Worm (Caenorhabditis elegans) whole organism, young adult: ENCODE measurements around the gene F22B5.4.

ENCODE experiments used
- B0336.3 ChIP-seq: fragments of 200-800 bp; sonication (Bioruptor generic); IDR thresholded peaks from 2 replicates; pipeline ENCODE4 v1.3.6; 2022; ENCODE audit warnings: missing genetic modification characterization, missing compliant biosample characterization
- D2030.7 ChIP-seq: fragments of 200-800 bp; sonication (Bioruptor generic); IDR thresholded peaks from 2 replicates; pipeline ENCODE4 v1.3.6; 2022; ENCODE audit warnings: missing genetic modification reagents, missing genetic modification characterization, missing compliant biosample characterization
- F23B12.7 ChIP-seq: sonication (generic microtip); optimal IDR thresholded peaks from 2 replicates; lab custom pipeline; 2017; ENCODE audit warnings: missing genetic modification characterization, mild to moderate bottlenecking, missing compliant biosample characterization, antibody characterized with exemption, moderate library complexity; ENCODE audit not compliant: insufficient read depth
- F33H1.4 ChIP-seq: fragments of 200-800 bp; sonication (Bioruptor generic); IDR thresholded peaks from 2 replicates; pipeline ENCODE4 v1.3.6; 2022; ENCODE audit warnings: missing genetic modification reagents, missing genetic modification characterization, missing compliant biosample characterization
- F49E8.2 ChIP-seq: sonication (generic microtip); optimal IDR thresholded peaks from 3 replicates; lab custom pipeline; 2017; ENCODE audit warnings: missing genetic modification characterization, mild to moderate bottlenecking, missing compliant biosample characterization, antibody characterized with exemption, moderate library complexity; ENCODE audit not compliant: insufficient read depth
- K12H6.12 ChIP-seq: fragments of 200-800 bp; sonication (Bioruptor generic); optimal IDR thresholded peaks from 2 replicates; lab custom pipeline; 2018; ENCODE audit warnings: mild to moderate bottlenecking, missing genetic modification characterization, missing compliant biosample characterization
- Y53G8AR.9 ChIP-seq: fragments of 200-800 bp; sonication (Bioruptor generic); conservative IDR thresholded peaks from 2 replicates; pipeline ENCODE4 v1.3.6; 2022; ENCODE audit warnings: missing genetic modification reagents, missing genetic modification characterization, missing compliant biosample characterization
- ZK185.1 ChIP-seq: sonication (generic microtip); optimal IDR thresholded peaks from 2 replicates; lab custom pipeline; 2016; ENCODE audit warnings: mild to moderate bottlenecking, missing genetic modification characterization, missing compliant biosample characterization; ENCODE audit not compliant: poor library complexity, severe bottlenecking
- akir-1 ChIP-seq: fragments of 200-800 bp; sonication (Bioruptor generic); optimal IDR thresholded peaks from 2 replicates; lab custom pipeline; 2018; ENCODE audit warnings: mild to moderate bottlenecking, missing genetic modification characterization, moderate library complexity, missing compliant biosample characterization
- aptf-3 ChIP-seq: fragments of 200-800 bp; sonication (Bioruptor generic); IDR thresholded peaks from 2 replicates; pipeline ENCODE4 v1.3.6; 2022; ENCODE audit warnings: missing genetic modification characterization, missing compliant biosample characterization
- athp-1 ChIP-seq: sonication (generic microtip); optimal IDR thresholded peaks from 2 replicates; lab custom pipeline; 2017; ENCODE audit warnings: mild to moderate bottlenecking, missing genetic modification characterization, missing compliant biosample characterization
- attf-5 ChIP-seq: fragments of 200-800 bp; sonication (Bioruptor generic); optimal IDR thresholded peaks from 2 replicates; lab custom pipeline; 2018; ENCODE audit warnings: mild to moderate bottlenecking, missing genetic modification characterization, missing compliant biosample characterization
- bed-1 ChIP-seq: fragments of 200-800 bp; sonication (Bioruptor generic); IDR thresholded peaks from 2 replicates; pipeline ENCODE4 v1.3.6; 2022; ENCODE audit warnings: missing genetic modification reagents, missing genetic modification characterization, missing compliant biosample characterization
- bed-2 ChIP-seq: fragments of 200-800 bp; sonication (Bioruptor generic); IDR thresholded peaks from 2 replicates; pipeline ENCODE4 v1.3.6; 2022; ENCODE audit warnings: missing genetic modification reagents, missing genetic modification characterization, missing compliant biosample characterization
- cebp-1 ChIP-seq, 2 experiments: fragments of 200-800 bp in 1 of 2; sonication (Bioruptor generic) in 1 of 2; sonication (generic microtip) in 1 of 2; IDR thresholded peaks in 1 of 2; optimal IDR thresholded peaks in 1 of 2; 2 replicates each; pipeline versions ENCODE4 v1.3.6 to Lab custom; 2017 to 2022; ENCODE audit warnings: missing compliant biosample characterization in 2 of 2, missing genetic modification characterization in 2 of 2, mild to moderate bottlenecking in 1 of 2, missing genetic modification reagents in 1 of 2, moderate library complexity in 1 of 2
- cebp-2 ChIP-seq: fragments of 200-800 bp; sonication (Bioruptor generic); IDR thresholded peaks from 2 replicates; pipeline ENCODE4 v1.3.6; 2022; ENCODE audit warnings: missing genetic modification characterization, missing compliant biosample characterization
- ceh-27 ChIP-seq: fragments of 200-800 bp; sonication (Bioruptor generic); optimal IDR thresholded peaks from 2 replicates; lab custom pipeline; 2018; ENCODE audit warnings: mild to moderate bottlenecking, missing genetic modification characterization, moderate library complexity, missing compliant biosample characterization
- ceh-91 ChIP-seq: fragments of 200-800 bp; sonication (Bioruptor generic); IDR thresholded peaks from 2 replicates; pipeline ENCODE4 v1.3.6; 2022; ENCODE audit warnings: missing genetic modification reagents, missing genetic modification characterization, missing compliant biosample characterization
- dpff-1 ChIP-seq: sonication (generic microtip); optimal IDR thresholded peaks from 2 replicates; lab custom pipeline; 2017; ENCODE audit warnings: mild to moderate bottlenecking, missing genetic modification characterization, missing compliant biosample characterization
- dpl-1 ChIP-seq: fragments of 150-350 bp; optimal IDR thresholded peaks from 2 replicates; lab custom pipeline; 2014; ENCODE audit warnings: missing biosample characterization, missing genetic modification reagents, missing genetic modification characterization
- him-1 ChIP-seq: sonication (generic microtip); optimal IDR thresholded peaks from 2 replicates; lab custom pipeline; 2016; ENCODE audit warnings: missing genotype, missing genetic modification reagents, missing genetic modification characterization, missing compliant biosample characterization
- hlh-12 ChIP-seq: sonication (generic microtip); optimal IDR thresholded peaks from 2 replicates; lab custom pipeline; 2016; ENCODE audit warnings: missing genetic modification characterization, missing compliant biosample characterization
- hmg-1.2 ChIP-seq: fragments of 200-800 bp; sonication (Bioruptor generic); IDR thresholded peaks from 2 replicates; pipeline ENCODE4 v1.3.6; 2022; ENCODE audit warnings: missing genetic modification reagents, missing genetic modification characterization, missing compliant biosample characterization
- hrde-1 ChIP-seq: sonication (generic microtip); optimal IDR thresholded peaks from 2 replicates; lab custom pipeline; 2016; ENCODE audit warnings: missing genetic modification characterization, mild to moderate bottlenecking, missing compliant biosample characterization, moderate library complexity, missing genotype, missing genetic modification reagents, borderline replicate concordance
- lin-40 ChIP-seq: sonication (generic microtip); optimal IDR thresholded peaks from 2 replicates; lab custom pipeline; 2016; ENCODE audit warnings: missing genetic modification characterization, mild to moderate bottlenecking, missing compliant biosample characterization, missing genotype, missing genetic modification reagents
- lsl-1 ChIP-seq: fragments of 200-800 bp; sonication (Bioruptor generic); optimal IDR thresholded peaks from 2 replicates; lab custom pipeline; 2018; ENCODE audit warnings: mild to moderate bottlenecking, missing genetic modification characterization, moderate library complexity, missing compliant biosample characterization
- madf-10 ChIP-seq: sonication (generic microtip); optimal IDR thresholded peaks from 2 replicates; lab custom pipeline; 2016; ENCODE audit warnings: mild to moderate bottlenecking, missing genetic modification characterization, missing compliant biosample characterization
- madf-6 ChIP-seq: fragments of 200-800 bp; sonication (Bioruptor generic); IDR thresholded peaks from 2 replicates; pipeline ENCODE4 v1.3.6; 2022; ENCODE audit warnings: missing genetic modification reagents, missing genetic modification characterization, missing compliant biosample characterization
- madf-8 ChIP-seq: fragments of 200-800 bp; sonication (Bioruptor generic); conservative IDR thresholded peaks from 2 replicates; pipeline ENCODE4 v1.3.6; 2022; ENCODE audit warnings: missing genetic modification reagents, missing genetic modification characterization, missing compliant biosample characterization
- mcd-1 ChIP-seq: fragments of 200-800 bp; sonication (Bioruptor generic); IDR thresholded peaks from 2 replicates; pipeline ENCODE4 v1.3.6; 2022; ENCODE audit warnings: missing genetic modification reagents, missing genetic modification characterization, missing compliant biosample characterization
- nfyb-1 ChIP-seq: fragments of 200-800 bp; sonication (Bioruptor generic); IDR thresholded peaks from 2 replicates; pipeline ENCODE4 v1.3.6; 2022; ENCODE audit warnings: missing genetic modification reagents, missing genetic modification characterization, missing compliant biosample characterization
- rec-8 ChIP-seq, 2 experiments: sonication (generic microtip); optimal IDR thresholded peaks; 2 replicates each; lab custom pipeline; 2016; ENCODE audit warnings: mild to moderate bottlenecking in 2 of 2, missing genetic modification characterization in 2 of 2, missing genetic modification reagents in 2 of 2, missing genotype in 2 of 2, missing biosample characterization in 1 of 2, missing compliant biosample characterization in 1 of 2, moderate library complexity in 1 of 2
- rpc-1 ChIP-seq, 2 experiments: fragments of 150-350 bp in 1 of 2; sonication (generic microtip) in 1 of 2; optimal IDR thresholded peaks; 2 replicates each; lab custom pipeline; 2014 to 2018; ENCODE audit warnings: missing biosample characterization in 1 of 2, missing genetic modification characterization in 1 of 2, missing genetic modification reagents in 1 of 2, missing genotype in 1 of 2
- snpc-3.4 ChIP-seq: sonication (generic microtip); optimal IDR thresholded peaks from 2 replicates; lab custom pipeline; 2017; ENCODE audit warnings: missing genetic modification characterization, mild to moderate bottlenecking, missing compliant biosample characterization, antibody characterized with exemption, moderate library complexity, missing genotype, missing genetic modification reagents
- tbp1 ChIP-seq: fragments of 200-800 bp; sonication (Bioruptor generic); optimal IDR thresholded peaks from 2 replicates; lab custom pipeline; 2018; ENCODE audit warnings: mild to moderate bottlenecking, missing genetic modification characterization, missing compliant biosample characterization
- unc-130 ChIP-seq: sonication (generic microtip); optimal IDR thresholded peaks from 2 replicates; lab custom pipeline; 2016; ENCODE audit warnings: missing genetic modification reagents, missing genetic modification characterization, missing compliant biosample characterization
- xnd-1 ChIP-seq: sonication (generic microtip); optimal IDR thresholded peaks from 2 replicates; lab custom pipeline; 2016; ENCODE audit warnings: missing genotype, missing genetic modification reagents, missing genetic modification characterization, missing compliant biosample characterization

F22B5.4 gene

ce11 chrII:8419798-8420197 lies 29.7 kb upstream of the F22B5.4 start, which contains the start of gene F14E5.8:
Gene F14E5.8 (plus strand): TSS chrII:8420098.
- peak; percentile 12 for TF ChIP-seq hrde-1 (tag; lab: Kevin White, UChicago)
- TF ChIP-seq, all 124 proteins: peak for 1; not testable (repeated sequence) for 123

- TF ChIP-seq bed-1 (GFP tag; lab: Robert Waterston, UW): no peak
- TF ChIP-seq F49E8.2: peak; percentile 19
Observed at ce11 chrII:8420775-8421388, 28.6 kb upstream of the F22B5.4 start.

DNA sequence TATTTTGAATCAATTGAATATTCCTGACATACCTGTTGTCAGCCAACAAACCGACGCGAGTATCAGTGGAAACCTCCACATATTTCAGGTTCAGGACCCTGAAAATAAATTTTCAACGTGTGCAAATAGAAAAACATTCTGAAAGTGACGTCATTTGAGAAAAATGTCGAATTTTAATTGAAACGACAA lies 20.9 kb upstream of the F22B5.4 start, which contains the start of gene F14E5.2:
Gene F14E5.2, minus strand, starts transcription at position 101 of the 189 bp plus-strand sequence.
- TF ChIP-seq madf-10: no peak
- TF ChIP-seq K12H6.12 (tag; lab: Kevin White, UChicago): no peak
- no peak for TF ChIP-seq B0336.3 (GFP tag; lab: Robert Waterston, UW)
- no peak for TF ChIP-seq F23B12.7 (tag; lab: Kevin White, UChicago)
- TF ChIP-seq ZK185.1 (tag; lab: Kevin White, UChicago): no peak
- no peak for TF ChIP-seq D2030.7 (GFP tag; lab: Robert Waterston, UW)
- no peak for TF ChIP-seq cebp-2 (GFP tag; lab: Robert Waterston, UW)
- no peak for TF ChIP-seq lin-40 (tag; lab: Kevin White, UChicago)
- TF ChIP-seq him-1 (tag; lab: Kevin White, UChicago): no peak
- no peak for TF ChIP-seq athp-1 (tag; lab: Kevin White, UChicago)
- TF ChIP-seq cebp-1 (GFP tag; IDR thresholded peaks at IDR 0.05; lab: Robert Waterston, UW): no peak
- no peak for TF ChIP-seq cebp-1 (tag; optimal IDR thresholded peaks at IDR 0.05; lab: Kevin White, UChicago)
- TF ChIP-seq dpff-1 (tag; lab: Kevin White, UChicago): no peak
- TF ChIP-seq ceh-91 (GFP tag; lab: Robert Waterston, UW): no peak

DNA sequence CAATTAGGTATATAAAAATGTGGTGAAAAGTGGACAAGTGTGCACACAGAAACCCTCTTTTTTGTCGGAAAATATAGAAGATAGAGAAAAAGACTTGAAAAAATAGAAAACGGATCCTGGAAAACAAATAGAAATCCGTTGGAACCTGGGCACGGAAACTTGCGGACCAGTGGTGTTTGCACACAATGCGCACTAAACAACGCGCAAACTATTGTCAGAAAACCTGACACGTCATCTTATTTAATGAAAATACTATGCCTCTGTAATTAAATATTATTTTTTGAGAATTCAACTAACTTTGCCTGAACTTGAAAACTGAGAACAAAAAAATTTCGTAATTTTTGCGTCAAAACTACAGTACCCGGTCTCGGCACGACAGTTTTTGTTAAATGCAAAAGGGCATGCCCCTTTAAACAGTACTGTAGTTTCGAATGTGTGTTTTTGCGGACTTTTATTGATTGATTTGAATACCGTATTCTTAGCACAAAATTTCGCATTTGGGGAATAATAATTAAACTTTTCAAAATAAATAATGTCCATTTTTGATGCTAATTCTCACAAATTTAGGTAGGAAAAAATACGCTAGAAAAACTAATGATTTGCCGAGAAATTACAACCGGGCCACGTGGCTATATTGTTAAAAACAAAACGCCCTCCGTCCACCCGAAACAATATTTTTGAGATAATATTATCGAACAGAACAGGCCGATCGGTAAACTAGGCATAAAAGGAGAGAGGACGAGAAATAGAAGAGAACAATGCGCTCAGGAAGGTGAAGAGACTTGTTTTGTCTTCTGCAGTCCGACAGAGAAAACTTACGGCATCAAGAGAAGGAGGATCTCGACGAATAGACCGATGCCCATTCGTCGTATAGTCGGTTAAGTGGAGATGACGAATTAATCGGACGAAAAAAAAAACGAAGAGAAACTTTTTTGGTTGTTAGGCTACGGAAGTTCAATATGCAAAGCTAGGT lies 20.3 kb upstream of the F22B5.4 start:
- TF ChIP-seq ceh-27 (no peak), hmg-1.2 (peak; percentile 15; the same call in 1 of the 2 replicates), lin-40 (tag; lab: Kevin White, UChicago) (no peak), tbp1 (GFP tag; lab: Kevin White, UChicago) (peak; percentile 37), hlh-12 (tag; lab: Kevin White, UChicago) (no peak), bed-1 (GFP tag; lab: Robert Waterston, UW) (no peak), madf-6 (GFP tag; lab: Robert Waterston, UW) (peak; percentile 87), aptf-3 (GFP tag; lab: Robert Waterston, UW) (no peak), ceh-91 (GFP tag; lab: Robert Waterston, UW) (peak; percentile 70), athp-1 (tag; lab: Kevin White, UChicago) (peak; percentile 98), F49E8.2 (peak; percentile 72), dpl-1 (GFP tag; lab: Kevin White, UChicago) (no peak), snpc-3.4 (tag; lab: Kevin White, UChicago) (peak; percentile 38), akir-1 (GFP tag; lab: Kevin White, UChicago) (no peak), unc-130 (GFP tag; lab: Kevin White, UChicago) (no peak), nfyb-1 (0 out of 2 replicates have a peak, but pooled peaks have one; percentile 26), D2030.7 (GFP tag; lab: Robert Waterston, UW) (peak; percentile 76), Y53G8AR.9 (no peak), madf-8 (GFP tag; lab: Robert Waterston, UW) (peak; percentile 64), attf-5 (GFP tag; lab: Kevin White, UChicago) (no peak), rec-8 (tag; optimal IDR thresholded peaks at IDR 0.05; lab: Kevin White, UChicago) (no peak), rpc-1 (optimal IDR thresholded peaks at IDR 0.05; lab: Kevin White, UChicago) (no peak), rpc-1 (tag; optimal IDR thresholded peaks at IDR 0.05; lab: Kevin White, UChicago) (no peak), lsl-1 (peak; percentile 98), mcd-1 (GFP tag; lab: Robert Waterston, UW) (no peak), xnd-1 (peak; percentile 75), bed-2 (GFP tag; lab: Robert Waterston, UW) (no peak), F33H1.4 (peak; percentile 83)
